Fruit fly (Drosophila melanogaster) whole organism, embryonic: ENCODE measurements around the gene Hsp110.

ENCODE experiments used
- Blimp-1 ChIP-seq: fragments of 200-800 bp; sonication (Bioruptor generic); optimal IDR thresholded peaks from 3 replicates; lab custom pipeline; 2018; ENCODE audit warnings: missing biosample characterization, missing genetic modification characterization, mild to moderate bottlenecking, moderate library complexity, missing genetic modification reagents
- CG10565 ChIP-seq: fragments of 200-800 bp; sonication (Bioruptor generic); optimal IDR thresholded peaks from 3 replicates; lab custom pipeline; 2016; ENCODE audit warnings: missing biosample characterization, mild to moderate bottlenecking, missing genetic modification characterization
- CG13424 ChIP-seq: fragments of 200-800 bp; sonication (Bioruptor generic); optimal IDR thresholded peaks from 2 replicates; lab custom pipeline; 2019; ENCODE audit warnings: missing biosample characterization, mild to moderate bottlenecking, missing genetic modification characterization, moderate library complexity
- CG15269 ChIP-seq: fragments of 200-800 bp; sonication (Bioruptor generic); optimal IDR thresholded peaks from 2 replicates; lab custom pipeline; 2018; ENCODE audit warnings: missing biosample characterization, mild to moderate bottlenecking, missing genetic modification characterization, moderate library complexity
- CG1792 ChIP-seq: fragments of 200-800 bp; sonication (Bioruptor generic); optimal IDR thresholded peaks from 2 replicates; lab custom pipeline; 2016; ENCODE audit warnings: missing biosample characterization, missing genetic modification characterization
- CG2678 ChIP-seq: fragments of 200-800 bp; sonication (Bioruptor generic); optimal IDR thresholded peaks from 3 replicates; lab custom pipeline; 2019; ENCODE audit warnings: missing biosample characterization, mild to moderate bottlenecking, missing genetic modification characterization, moderate library complexity
- CG3726 ChIP-seq: fragments of 200-800 bp; sonication (Bioruptor generic); IDR thresholded peaks from 3 replicates; pipeline ENCODE4, ENCODE4 v1.3.6; 2022; ENCODE audit warnings: missing biosample characterization, missing genetic modification characterization
- CG4424 ChIP-seq: fragments of 200-800 bp; sonication (Bioruptor generic); optimal IDR thresholded peaks from 3 replicates; lab custom pipeline; 2016; ENCODE audit warnings: missing biosample characterization, missing genetic modification characterization
- CG4730 ChIP-seq: fragments of 200-800 bp; sonication (Bioruptor generic); IDR thresholded peaks from 2 replicates; pipeline ENCODE4 v1.3.6; 2022; ENCODE audit warnings: missing biosample characterization, missing genetic modification characterization
- CG7357 ChIP-seq: fragments of 200-800 bp; sonication (Bioruptor generic); IDR thresholded peaks from 3 replicates; pipeline ENCODE4 v1.3.6; 2022; ENCODE audit warnings: missing biosample characterization, missing genetic modification characterization
- CG7987 ChIP-seq: fragments of 200-800 bp; sonication (Bioruptor generic); optimal IDR thresholded peaks from 2 replicates; lab custom pipeline; 2018; ENCODE audit warnings: missing biosample characterization, mild to moderate bottlenecking, missing genetic modification characterization, moderate library complexity
- CG9215 ChIP-seq: fragments of 200-800 bp; sonication (Bioruptor generic); IDR thresholded peaks from 2 replicates; pipeline ENCODE4 v1.3.6; 2022; ENCODE audit warnings: missing biosample characterization, missing genetic modification characterization
- D19A ChIP-seq: fragments of 200-800 bp; optimal IDR thresholded peaks from 3 replicates; lab custom pipeline; 2019; ENCODE audit warnings: missing biosample characterization, mild to moderate bottlenecking, missing genetic modification characterization, moderate library complexity
- Dek ChIP-seq: fragments of 200-800 bp; sonication (Bioruptor generic); optimal IDR thresholded peaks from 3 replicates; lab custom pipeline; 2019; ENCODE audit warnings: missing biosample characterization, mild to moderate bottlenecking, missing genetic modification characterization, moderate library complexity
- Dll ChIP-seq: fragments of 200-800 bp; sonication (Bioruptor generic); IDR thresholded peaks from 4 replicates; pipeline ENCODE4 v1.3.6; 2022; ENCODE audit warnings: missing biosample characterization, missing genetic modification characterization; ENCODE audit not compliant: partially characterized antibody
- E2f2 ChIP-seq: fragments of 200-800 bp; sonication (Bioruptor generic); IDR thresholded peaks from 2 replicates; pipeline ENCODE4 v1.3.6; 2022; ENCODE audit warnings: missing biosample characterization, missing genetic modification characterization
- Hmr ChIP-seq: fragments of 200-800 bp; sonication (Bioruptor generic); optimal IDR thresholded peaks from 3 replicates; lab custom pipeline; 2017; ENCODE audit warnings: mild to moderate bottlenecking, missing biosample characterization, missing genetic modification reagents, missing genetic modification characterization
- Neu2 ChIP-seq: fragments of 200-800 bp; sonication (Bioruptor generic); optimal IDR thresholded peaks from 3 replicates; lab custom pipeline; 2016; ENCODE audit warnings: missing biosample characterization, missing genetic modification characterization, borderline replicate concordance
- Nf-YB ChIP-seq: fragments of 200-800 bp; sonication (Bioruptor generic); optimal IDR thresholded peaks from 3 replicates; lab custom pipeline; 2019; ENCODE audit warnings: missing biosample characterization, mild to moderate bottlenecking, missing genetic modification characterization, moderate library complexity
- Nf-YC ChIP-seq: fragments of 200-800 bp; optimal IDR thresholded peaks from 3 replicates; lab custom pipeline; 2019; ENCODE audit warnings: missing biosample characterization, mild to moderate bottlenecking, missing genetic modification characterization, moderate library complexity
- NfI ChIP-seq: fragments of 200-800 bp; sonication (Bioruptor generic); optimal IDR thresholded peaks from 3 replicates; lab custom pipeline; 2018; ENCODE audit warnings: missing biosample characterization, mild to moderate bottlenecking, missing genetic modification characterization, moderate library complexity
- Oli ChIP-seq: fragments of 200-800 bp; sonication (Bioruptor generic); optimal IDR thresholded peaks from 2 replicates; lab custom pipeline; 2018; ENCODE audit warnings: missing biosample characterization, mild to moderate bottlenecking, missing genetic modification characterization, moderate library complexity
- Ptx1 ChIP-seq: fragments of 200-800 bp; sonication (Bioruptor generic); IDR thresholded peaks from 2 replicates; pipeline ENCODE4 v1.3.6; 2022; ENCODE audit warnings: missing biosample characterization, missing genetic modification characterization
- Sox102F ChIP-seq: fragments of 200-800 bp; sonication (Bioruptor generic); optimal IDR thresholded peaks from 2 replicates; lab custom pipeline; 2018; ENCODE audit warnings: missing biosample characterization, mild to moderate bottlenecking, missing genetic modification characterization, moderate library complexity
- Stat92E ChIP-seq, 3 experiments: fragments of >200 bp in 2 of 3; fragments of 200-800 bp in 1 of 3; sonication (Bioruptor generic) in 1 of 3; optimal IDR thresholded peaks; 2 replicates each; lab custom pipeline; 2017 to 2019; ENCODE audit warnings: missing biosample characterization in 3 of 3, missing genetic modification characterization in 3 of 3, mild to moderate bottlenecking in 1 of 3, moderate library complexity in 1 of 3
- ac ChIP-seq: fragments of 200-800 bp; sonication (Bioruptor generic); optimal IDR thresholded peaks from 3 replicates; lab custom pipeline; 2017; ENCODE audit warnings: missing biosample characterization, mild to moderate bottlenecking, missing genetic modification characterization
- al ChIP-seq: fragments of 200-800 bp; sonication (Bioruptor generic); IDR thresholded peaks from 2 replicates; pipeline ENCODE4 v1.3.6; 2022; ENCODE audit warnings: missing biosample characterization, missing genetic modification characterization
- az2 ChIP-seq: fragments of 200-800 bp; sonication (Bioruptor generic); optimal IDR thresholded peaks from 3 replicates; lab custom pipeline; 2016; ENCODE audit warnings: missing biosample characterization, missing genetic modification characterization
- bab2 ChIP-seq: fragments of 200-800 bp; sonication (Bioruptor generic); optimal IDR thresholded peaks from 2 replicates; lab custom pipeline; 2016; ENCODE audit warnings: missing biosample characterization, missing genetic modification characterization
- chinmo ChIP-seq: fragments of 200-800 bp; sonication (Bioruptor generic); IDR thresholded peaks from 4 replicates; pipeline ENCODE4 v1.3.6; 2022; ENCODE audit warnings: missing biosample characterization, missing genetic modification characterization; ENCODE audit not compliant: partially characterized antibody
- chm ChIP-seq: fragments of 200-800 bp; sonication (Bioruptor generic); IDR thresholded peaks from 2 replicates; pipeline ENCODE4 v1.3.6; 2022; ENCODE audit warnings: missing biosample characterization, missing genetic modification characterization
- disco-r ChIP-seq: fragments of 200-800 bp; sonication (Bioruptor generic); optimal IDR thresholded peaks from 2 replicates; lab custom pipeline; 2016; ENCODE audit warnings: missing biosample characterization, missing genetic modification characterization
- dmrt11E ChIP-seq: fragments of 200-800 bp; sonication (Bioruptor generic); optimal IDR thresholded peaks from 3 replicates; lab custom pipeline; 2018; ENCODE audit warnings: missing biosample characterization, mild to moderate bottlenecking, missing genetic modification characterization, moderate library complexity
- dysf ChIP-seq: fragments of 200-800 bp; sonication (Bioruptor generic); IDR thresholded peaks from 3 replicates; pipeline ENCODE4 v1.3.6; 2022; ENCODE audit warnings: missing biosample characterization, missing genetic modification characterization
- emc ChIP-seq: fragments of 200-800 bp; sonication (Bioruptor generic); optimal IDR thresholded peaks from 2 replicates; lab custom pipeline; 2016; ENCODE audit warnings: missing biosample characterization, missing genetic modification characterization
- ems ChIP-seq: fragments of 200-800 bp; sonication (Bioruptor generic); optimal IDR thresholded peaks from 3 replicates; lab custom pipeline; 2016; ENCODE audit warnings: missing biosample characterization, missing genetic modification characterization
- esg ChIP-seq: fragments of 200-800 bp; sonication (Bioruptor generic); conservative IDR thresholded peaks from 2 replicates; pipeline ENCODE4 v1.3.6; 2022; ENCODE audit warnings: missing biosample characterization, missing genetic modification characterization
- eve ChIP-seq, 2 experiments: fragments of >200 bp; optimal IDR thresholded peaks; 2 replicates each; lab custom pipeline; 2017; ENCODE audit warnings: missing biosample characterization in 2 of 2, missing genetic modification characterization in 2 of 2
- gce ChIP-seq: fragments of 200-800 bp; sonication (Bioruptor generic); IDR thresholded peaks from 3 replicates; pipeline ENCODE4 v1.3.6; 2022; ENCODE audit warnings: missing biosample characterization, missing genetic modification characterization
- insv ChIP-seq, 2 experiments: fragments of 200-800 bp; sonication (Bioruptor generic); optimal IDR thresholded peaks; 3 replicates each; lab custom pipeline; 2016 to 2018; ENCODE audit warnings: missing biosample characterization in 2 of 2, missing genetic modification characterization in 2 of 2
- ken ChIP-seq: fragments of 200-800 bp; sonication (Bioruptor generic); IDR thresholded peaks from 3 replicates; pipeline ENCODE4 v1.3.6; 2022; ENCODE audit warnings: missing biosample characterization, missing genetic modification characterization
- klu ChIP-seq: fragments of 200-800 bp; sonication (Bioruptor generic); IDR thresholded peaks from 2 replicates; pipeline ENCODE4 v1.3.6; 2022; ENCODE audit warnings: missing biosample characterization, missing genetic modification characterization
- mirr ChIP-seq: fragments of 200-800 bp; sonication (Bioruptor generic); optimal IDR thresholded peaks from 3 replicates; lab custom pipeline; 2018; ENCODE audit warnings: missing biosample characterization, mild to moderate bottlenecking, missing genetic modification characterization
- sd ChIP-seq: fragments of 200-800 bp; sonication (Bioruptor generic); optimal IDR thresholded peaks from 3 replicates; lab custom pipeline; 2018; ENCODE audit warnings: missing biosample characterization, mild to moderate bottlenecking, missing genetic modification characterization, moderate library complexity
- sisA ChIP-seq: fragments of 200-800 bp; sonication (Bioruptor generic); IDR thresholded peaks from 2 replicates; pipeline ENCODE4 v1.3.6; 2022; ENCODE audit warnings: missing biosample characterization, missing genetic modification characterization
- ssp ChIP-seq: fragments of 200-800 bp; sonication (Bioruptor generic); IDR thresholded peaks from 2 replicates; pipeline ENCODE4 v1.3.6; 2022; ENCODE audit warnings: missing biosample characterization, missing genetic modification characterization
- trem ChIP-seq: fragments of 200-800 bp; optimal IDR thresholded peaks from 3 replicates; lab custom pipeline; 2019; ENCODE audit warnings: missing biosample characterization, mild to moderate bottlenecking, missing genetic modification characterization, moderate library complexity
- vvl ChIP-seq: fragments of 200-800 bp; sonication (Bioruptor generic); IDR thresholded peaks from 2 replicates; pipeline ENCODE4 v1.3.6; 2022; ENCODE audit warnings: missing biosample characterization, missing genetic modification characterization

Gene Hsp110

dm6 chr3L:14031171-14032126, 5.4 kb upstream of the Hsp110 start, which contains the start of the genes CG6650 and endos (continued):
- TF ChIP-seq esg (no peak), NfI (GFP tag; lab: Kevin White, UChicago) (peak; percentile 31), CG15269 (tag; lab: Kevin White, UChicago) (peak; percentile 42), CG2678 (tag; lab: Kevin White, UChicago) (peak; percentile 35), ac (no peak), Neu2 (GFP tag; lab: Kevin White, UChicago) (peak; percentile 17), CG1792 (GFP tag; lab: Kevin White, UChicago) (no peak), D19A (tag; lab: Kevin White, UChicago) (peak; percentile 27), Dll (GFP tag; lab: Robert Waterston, UW) (peak; percentile 85), Dek (tag; lab: Kevin White, UChicago) (peak; percentile 49), bab2 (no peak), Nf-YB (GFP tag; lab: Kevin White, UChicago) (peak; percentile 0), Blimp-1 (no peak), CG7357 (GFP tag; lab: Robert Waterston, UW) (no peak), klu (GFP tag; lab: Robert Waterston, UW) (no peak), chinmo (GFP tag; lab: Robert Waterston, UW) (0 out of 4 replicates have a peak, but pooled peaks have one; percentile 47), eve (GFP tag; optimal IDR thresholded peaks at IDR 0.05; lab: Kevin White, UChicago) (no peak), sd (tag; lab: Kevin White, UChicago) (no peak), sisA (GFP tag; lab: Robert Waterston, UW) (no peak), ssp (GFP tag; lab: Robert Waterston, UW) (0 out of 2 replicates have a peak, but pooled peaks have one; percentile 24), az2 (GFP tag; lab: Kevin White, UChicago) (peak; percentile 14), Sox102F (GFP tag; lab: Kevin White, UChicago) (no peak), disco-r (no peak), CG7987 (GFP tag; lab: Kevin White, UChicago) (no peak), dysf (GFP tag; lab: Robert Waterston, UW) (peak; percentile 28; the same call in 1 of the 3 replicates), gce (GFP tag; lab: Robert Waterston, UW) (no peak), Nf-YC (peak; percentile 71), CG4424 (peak; percentile 33), CG4730 (no peak), Ptx1 (GFP tag; lab: Robert Waterston, UW) (0 out of 2 replicates have a peak, but pooled peaks have one; percentile 36), CG9215 (GFP tag; lab: Robert Waterston, UW) (no peak), chm (GFP tag; lab: Robert Waterston, UW) (no peak), dmrt11E (peak; percentile 24), insv (GFP tag; optimal IDR thresholded peaks at IDR 0.05; lab: Kevin White, UChicago) (peak; percentile 46 to 96), ken (no peak), mirr (GFP tag; lab: Kevin White, UChicago) (peak; percentile 60), al (GFP tag; lab: Robert Waterston, UW) (no peak), CG10565 (GFP tag; lab: Kevin White, UChicago) (no peak), CG13424 (tag; lab: Kevin White, UChicago) (peak; percentile 40), Stat92E (GFP tag; optimal IDR thresholded peaks at IDR 0.05; lab: Kevin White, UChicago) (peak in 1 of 3 experiments; percentile 2), E2f2 (GFP tag; lab: Robert Waterston, UW) (peak; percentile 53; the same call in 1 of the 2 replicates), Hmr (GFP tag; lab: Kevin White, UChicago) (peak; percentile 23), vvl (peak; percentile 54), emc (GFP tag; lab: Kevin White, UChicago) (no peak), CG3726 (no peak), Oli (no peak), trem (tag; lab: Kevin White, UChicago) (peak; percentile 63), ems (GFP tag; lab: Kevin White, UChicago) (no peak)
